Worm (Caenorhabditis elegans) whole organism, L3 larva: ENCODE measurements around the gene srh-128.

Source experiments
- jun-1 ChIP-seq: fragments of 150-350 bp; optimal IDR thresholded peaks from 2 replicates; lab custom pipeline; 2014; ENCODE audit warnings: missing biosample characterization, missing genetic modification reagents, missing genetic modification characterization
- lin-39 ChIP-seq: fragments of 150-350 bp; optimal IDR thresholded peaks from 2 replicates; lab custom pipeline; 2018; ENCODE audit warnings: missing biosample characterization, missing genetic modification reagents, missing genetic modification characterization
- nhr-237 ChIP-seq: fragments of 150-350 bp; optimal IDR thresholded peaks from 2 replicates; lab custom pipeline; 2014; ENCODE audit warnings: missing biosample characterization, missing genetic modification characterization
- sea-2 ChIP-seq: fragments of 150-350 bp; sonication (generic microtip); optimal IDR thresholded peaks from 4 replicates; lab custom pipeline; 2014; ENCODE audit warnings: missing biosample characterization, missing genetic modification reagents, missing genetic modification characterization

- no peak for TF ChIP-seq jun-1
- no peak for TF ChIP-seq sea-2 (GFP tag; lab: Kevin White, UChicago)
- peak; percentile 71 for TF ChIP-seq lin-39 (tag; lab: Kevin White, UChicago)
- TF ChIP-seq nhr-237: no peak
These were observed 43.0 kb upstream of the srh-128 start for ce11 chrII:2747956-2748621.
